Worm (Caenorhabditis elegans) whole organism, mixed stage, embryonic: ENCODE measurements around the gene C04E12.4.

ENCODE experiments used
- M03D4.4 ChIP-seq: sonication (generic microtip); optimal IDR thresholded peaks from 2 replicates; lab custom pipeline; 2017; ENCODE audit warnings: mild to moderate bottlenecking, missing genetic modification characterization, missing compliant biosample characterization
- ces-1 ChIP-seq: fragments of 150-350 bp; optimal IDR thresholded peaks from 2 replicates; lab custom pipeline; 2014; ENCODE audit warnings: missing biosample characterization, missing genetic modification reagents, missing genetic modification characterization
- drap-1 ChIP-seq: fragments of 200-800 bp; sonication (Bioruptor generic); optimal IDR thresholded peaks from 3 replicates; lab custom pipeline; 2018; ENCODE audit warnings: mild to moderate bottlenecking, missing genetic modification characterization, missing compliant biosample characterization
- lin-13 ChIP-seq: fragments of 150-350 bp; optimal IDR thresholded peaks from 2 replicates; lab custom pipeline; 2014; ENCODE audit warnings: missing biosample characterization, missing genetic modification characterization
- mep-1 ChIP-seq: fragments of 150-350 bp; optimal IDR thresholded peaks from 2 replicates; lab custom pipeline; 2017; ENCODE audit warnings: missing biosample characterization, missing genetic modification reagents, missing genetic modification characterization, inconsistent platforms
- nhr-237 ChIP-seq: fragments of 150-350 bp; optimal IDR thresholded peaks from 2 replicates; lab custom pipeline; 2014; ENCODE audit warnings: missing biosample characterization, missing genetic modification characterization
- nhr-28 ChIP-seq: fragments of 150-350 bp; optimal IDR thresholded peaks from 2 replicates; lab custom pipeline; 2014; ENCODE audit warnings: missing biosample characterization, missing genetic modification characterization
- nhr-76 ChIP-seq: sonication (generic microtip); optimal IDR thresholded peaks from 2 replicates; lab custom pipeline; 2017; ENCODE audit warnings: missing biosample characterization, missing genetic modification characterization
- tbx-8 ChIP-seq: fragments of 200-800 bp; sonication (Bioruptor generic); optimal IDR thresholded peaks from 2 replicates; lab custom pipeline; 2018; ENCODE audit warnings: mild to moderate bottlenecking, missing genetic modification characterization, moderate library complexity, missing compliant biosample characterization
- unc-62 ChIP-seq: fragments of 150-350 bp; optimal IDR thresholded peaks from 2 replicates; lab custom pipeline; 2014; ENCODE audit warnings: missing biosample characterization, missing genetic modification reagents, missing genetic modification characterization
- ztf-11 ChIP-seq: fragments of 150-350 bp; optimal IDR thresholded peaks from 2 replicates; lab custom pipeline; 2014; ENCODE audit warnings: missing biosample characterization, missing genetic modification characterization

ce11 chrV:3362475-3362874 lies at the start of gene C04E12.4:
- TF ChIP-seq ztf-11 (tag; lab: Kevin White, UChicago) (no peak), drap-1 (no peak), tbx-8 (no peak), mep-1 (tag; lab: Kevin White, UChicago) (no peak), ces-1 (GFP tag; lab: Kevin White, UChicago) (no peak), unc-62 (GFP tag; lab: Kevin White, UChicago) (no peak), M03D4.4 (tag; lab: Kevin White, UChicago) (no peak), nhr-28 (no peak), nhr-76 (tag; lab: Kevin White, UChicago) (no peak), nhr-237 (tag; lab: Kevin White, UChicago) (no peak), lin-13 (tag; lab: Kevin White, UChicago) (no peak)
